Fruit fly (Drosophila melanogaster): ENCODE results near the gene Sf3b5.

The Sf3b5 gene

DNA sequence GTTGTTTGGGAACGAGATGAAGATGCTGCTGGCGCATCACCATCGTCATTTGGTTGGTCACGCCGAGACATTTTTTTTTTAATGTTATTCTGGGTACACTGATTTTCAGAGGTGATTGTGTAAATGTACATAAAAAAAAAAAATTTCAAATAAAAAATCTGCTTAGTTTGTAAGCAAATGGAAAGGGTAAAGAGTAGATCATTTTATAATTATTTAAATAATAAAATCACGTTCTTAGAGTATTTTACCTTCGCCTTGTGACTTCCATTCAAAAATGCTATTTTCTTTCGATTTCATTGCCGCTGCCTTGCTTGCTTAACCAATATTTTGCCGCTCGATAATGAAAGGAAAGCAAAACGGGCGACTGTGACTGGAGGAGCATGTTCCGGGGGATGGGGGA lies 36.4 kb downstream of the Sf3b5 start (continued):
- TF ChIP-seq ftz-f1 (GFP tag; optimal IDR thresholded peaks at IDR 0.05) (no peak), Oaz (GFP tag; IDR thresholded peaks at IDR 0.05) (no peak), CG11560 (tag; IDR thresholded peaks at IDR 0.05) (0 out of 3 replicates have a peak, but pooled peaks have one; percentile 27), dpn (GFP tag; optimal IDR thresholded peaks at IDR 0.05) (peak in 1 of 2 experiments; percentile 1), ewg (GFP tag; optimal IDR thresholded peaks at IDR 0.05) (peak; percentile 31), CG11456 (GFP tag; IDR thresholded peaks at IDR 0.05) (no peak), CG30403 (GFP tag; optimal IDR thresholded peaks at IDR 0.05) (peak; percentile 18), fru (optimal IDR thresholded peaks at IDR 0.05) (no peak), Med (GFP tag) (peak; percentile 15), CG5953 (GFP tag; IDR thresholded peaks at IDR 0.05) (0 out of 2 replicates have a peak, but pooled peaks have one; percentile 37), tx (GFP tag; optimal IDR thresholded peaks at IDR 0.05) (no peak), ranshi (GFP tag; IDR thresholded peaks at IDR 0.05) (no peak), CG13424 (tag; optimal IDR thresholded peaks at IDR 0.05) (peak; percentile 56), CG34422 (GFP tag; IDR thresholded peaks at IDR 0.05) (peak; percentile 30; the same call in 1 of the 3 replicates), Rx (GFP tag; IDR thresholded peaks at IDR 0.05) (no peak), CG18011 (GFP tag; optimal IDR thresholded peaks at IDR 0.05) (no peak), CG12391 (tag; optimal IDR thresholded peaks at IDR 0.05) (peak; percentile 32), Adf1 (GFP tag; IDR thresholded peaks at IDR 0.05) (no peak), da (GFP tag; optimal IDR thresholded peaks at IDR 0.05) (no peak), CG10654 (GFP tag; optimal IDR thresholded peaks at IDR 0.05) (no peak), Nf-YB (GFP tag; optimal IDR thresholded peaks at IDR 0.05) (no peak), mam (GFP tag; optimal IDR thresholded peaks at IDR 0.05) (no peak), dimm (GFP tag; IDR thresholded peaks at IDR 0.05) (no peak), CG16813 (GFP tag; IDR thresholded peaks at IDR 0.05; ENCODE audit: partially characterized antibody) (no peak), zen (tag; optimal IDR thresholded peaks at IDR 0.05) (no peak), CG3995 (GFP tag; optimal IDR thresholded peaks at IDR 0.05) (no peak), hkb (optimal IDR thresholded peaks at IDR 0.05) (no peak), hkb (GFP tag; IDR thresholded peaks at IDR 0.05) (peak; percentile 57), CG4282 (GFP tag; optimal IDR thresholded peaks at IDR 0.05) (no peak), CG17385 (GFP tag; optimal IDR thresholded peaks at IDR 0.05) (peak; percentile 16), gcm (GFP tag; optimal IDR thresholded peaks at IDR 0.05) (no peak), phol (tag; optimal IDR thresholded peaks at IDR 0.05) (peak; percentile 57), zfh1 (GFP tag; IDR thresholded peaks at IDR 0.05) (no peak), stc (GFP tag; IDR thresholded peaks at IDR 0.05) (peak; percentile 65; the same call in 1 of the 2 replicates), eve (GFP tag; optimal IDR thresholded peaks at IDR 0.05) (peak in 1 of 2 experiments; percentile 20), en (GFP tag; optimal IDR thresholded peaks at IDR 0.05) (no peak), vvl (GFP tag; IDR thresholded peaks at IDR 0.05) (peak; percentile 40; the same call in 1 of the 2 replicates), CG4820 (GFP tag; optimal IDR thresholded peaks at IDR 0.05) (no peak), ro (GFP tag; IDR thresholded peaks at IDR 0.05) (no peak), CG17186 (GFP tag; optimal IDR thresholded peaks at IDR 0.05) (no peak), NK7.1 (GFP tag; optimal IDR thresholded peaks at IDR 0.05) (no peak), CG10431 (GFP tag; optimal IDR thresholded peaks at IDR 0.05) (no peak), NC2α (GFP tag; optimal IDR thresholded peaks at IDR 0.05) (no peak), luna (GFP tag; optimal IDR thresholded peaks at IDR 0.05) (no peak), CG11723 (GFP tag; optimal IDR thresholded peaks at IDR 0.05) (no peak), NC2β (GFP tag; optimal IDR thresholded peaks at IDR 0.05) (no peak), gt (GFP tag; IDR thresholded peaks at IDR 0.05) (no peak), CG31365 (tag; optimal IDR thresholded peaks at IDR 0.05) (no peak), exex (tag; optimal IDR thresholded peaks at IDR 0.05) (no peak), B-H1 (GFP tag; IDR thresholded peaks at IDR 0.05) (peak; percentile 24; the same call in 1 of the 3 replicates), Sox100B (GFP tag; optimal IDR thresholded peaks at IDR 0.05) (peak; percentile 13), Hey (tag; optimal IDR thresholded peaks at IDR 0.05) (no peak), tin (GFP tag; optimal IDR thresholded peaks at IDR 0.05) (peak; percentile 8)

Measured in whole organism, embryonic.